Fruit fly (Drosophila melanogaster) whole organism, adult: ENCODE results near the gene scramb2.

Experiments used
- CG33017 ChIP-seq: fragments of 200-800 bp; sonication (Bioruptor generic); optimal IDR thresholded peaks from 2 replicates; lab custom pipeline; 2018; ENCODE audit warnings: missing biosample characterization, mild to moderate bottlenecking, missing genetic modification characterization, moderate library complexity
- CG5204 ChIP-seq: fragments of 200-800 bp; sonication (Bioruptor generic); optimal IDR thresholded peaks from 2 replicates; lab custom pipeline; 2016; ENCODE audit warnings: missing biosample characterization, missing genetic modification characterization
- Hr96 ChIP-seq: fragments of 200-800 bp; sonication (Bioruptor generic); optimal IDR thresholded peaks from 2 replicates; lab custom pipeline; 2016; ENCODE audit warnings: missing biosample characterization, missing genetic modification characterization
- kay ChIP-seq: fragments of 200-800 bp; sonication (Bioruptor generic); peaks from one replicate; lab custom pipeline; 2016; ENCODE audit warnings: missing biosample characterization, missing genetic modification characterization, borderline replicate concordance
- toe ChIP-seq: fragments of 200-800 bp; sonication (Bioruptor generic); optimal IDR thresholded peaks from 2 replicates; lab custom pipeline; 2016; ENCODE audit warnings: missing biosample characterization, missing genetic modification characterization

DNA sequence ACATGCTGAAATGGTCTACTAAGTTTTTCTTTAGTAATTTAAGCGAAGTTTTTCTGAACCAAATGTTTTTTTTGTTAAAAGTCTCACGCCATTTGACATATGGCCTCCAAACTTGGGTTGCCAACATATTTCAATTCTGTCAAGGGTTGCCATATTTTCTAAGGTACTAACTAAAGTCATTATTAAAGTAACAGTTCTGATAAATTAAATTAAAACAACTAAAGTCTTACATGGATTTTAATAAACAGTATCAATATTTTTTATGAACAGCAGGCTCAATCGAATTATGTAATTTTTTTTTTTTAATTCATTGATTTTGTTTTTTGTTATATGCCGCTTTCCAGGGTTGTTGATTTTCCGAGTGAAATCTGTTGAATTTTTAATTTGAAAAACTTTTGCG, 20.2 kb downstream of the scramb2 start, which contains the start of gene aly:
- TF ChIP-seq Hr96 (GFP tag; lab: Kevin White, UChicago) (no peak), toe (GFP tag; lab: Kevin White, UChicago) (no peak), CG5204 (no peak), CG33017 (no peak), kay (GFP tag; lab: Kevin White, UChicago) (no peak)
